Worm (Caenorhabditis elegans): ENCODE data around the gene mrps-22.

Gene mrps-22

ce11 chrII:10548778-10549671, 33.4 kb upstream of the mrps-22 start (continued):
- TF ChIP-seq rpc-1 (optimal IDR thresholded peaks at IDR 0.05) = peak; percentile 2
- TF ChIP-seq rpc-1 (tag; optimal IDR thresholded peaks at IDR 0.05) = no peak
- peak; percentile 74 for TF ChIP-seq lin-26 (GFP tag; IDR thresholded peaks at IDR 0.05)
- TF ChIP-seq dpl-1 (GFP tag; optimal IDR thresholded peaks at IDR 0.05) = no peak
- TF ChIP-seq rcor-1 (GFP tag; IDR thresholded peaks at IDR 0.05) = peak; percentile 65; the same call in 1 of the 2 replicates
- TF ChIP-seq hrde-1 (tag; optimal IDR thresholded peaks at IDR 0.05; ENCODE audit: borderline replicate concordance) = no peak
- peak; percentile 14 for TF ChIP-seq athp-1 (tag; optimal IDR thresholded peaks at IDR 0.05)
- peak in 1 of 2 experiments; percentile 36 for TF ChIP-seq let-607 (tag; optimal IDR thresholded peaks at IDR 0.05)
- no peak for TF ChIP-seq rec-8 (tag; optimal IDR thresholded peaks at IDR 0.05)
- no peak for TF ChIP-seq madf-3 (GFP tag; IDR thresholded peaks at IDR 0.05)
- 0 out of 2 replicates have a peak, but pooled peaks have one; percentile 33 for TF ChIP-seq F39B2.1 (GFP tag; IDR thresholded peaks at IDR 0.05)
- TF ChIP-seq sdz-38 (tag; optimal IDR thresholded peaks at IDR 0.05) = no peak
- TF ChIP-seq cebp-1 (GFP tag; IDR thresholded peaks at IDR 0.05) = peak; percentile 38
- peak; percentile 83 for TF ChIP-seq cebp-1 (tag; optimal IDR thresholded peaks at IDR 0.05)
- TF ChIP-seq K12H6.12 (tag; optimal IDR thresholded peaks at IDR 0.05) = peak; percentile 90
- TF ChIP-seq ceh-27 (GFP tag; optimal IDR thresholded peaks at IDR 0.05) = peak; percentile 83
- TF ChIP-seq B0336.3 (GFP tag; IDR thresholded peaks at IDR 0.05) = peak; percentile 37; the same call in 1 of the 2 replicates

- no peak for TF ChIP-seq aptf-2 (GFP tag; conservative IDR thresholded peaks at IDR 0.05)
- TF ChIP-seq B0336.3 (GFP tag; IDR thresholded peaks at IDR 0.05) = no peak
- peak; percentile 82 for TF ChIP-seq ama-1 (optimal IDR thresholded peaks at IDR 0.05)
- TF ChIP-seq ama-1 (GFP tag; optimal IDR thresholded peaks at IDR 0.05) = no peak
- peak; percentile 17; the same call in 1 of the 2 replicates for TF ChIP-seq zfh-2 (GFP tag; conservative IDR thresholded peaks at IDR 0.05)
- TF ChIP-seq cebp-1 (GFP tag; IDR thresholded peaks at IDR 0.05) = no peak
- peak; percentile 9 for TF ChIP-seq cebp-1 (tag; optimal IDR thresholded peaks at IDR 0.05)
Measured at ce11 chrII:10550173-10550572, 32.2 kb upstream of the mrps-22 start.

ce11 chrII:10550872-10551647, 31.4 kb upstream of the mrps-22 start:
- TF ChIP-seq bed-2 (GFP tag; IDR thresholded peaks at IDR 0.05) (no peak), lin-40 (tag; optimal IDR thresholded peaks at IDR 0.05) (no peak), ccch-3 (GFP tag; optimal IDR thresholded peaks at IDR 0.05) (no peak), Y53G8AR.9 (GFP tag; conservative IDR thresholded peaks at IDR 0.05) (peak; percentile 60; the same call in 1 of the 2 replicates), ets-4 (GFP tag; optimal IDR thresholded peaks at IDR 0.05) (no peak), nfyb-1 (GFP tag; IDR thresholded peaks at IDR 0.05) (0 out of 2 replicates have a peak, but pooled peaks have one; percentile 42), rpc-1 (optimal IDR thresholded peaks at IDR 0.05) (no peak), rpc-1 (tag; optimal IDR thresholded peaks at IDR 0.05) (no peak), lsl-1 (GFP tag; optimal IDR thresholded peaks at IDR 0.05) (no peak), snpc-1.1 (tag; optimal IDR thresholded peaks at IDR 0.05; ENCODE audit: insufficient read depth) (no peak), lsy-27 (tag; optimal IDR thresholded peaks at IDR 0.05; ENCODE audit: borderline replicate concordance, insufficient read depth) (no peak), ama-1 (optimal IDR thresholded peaks at IDR 0.05) (peak; percentile 42), ama-1 (GFP tag; optimal IDR thresholded peaks at IDR 0.05) (peak in 1 of 2 experiments; percentile 2), cebp-1 (GFP tag; IDR thresholded peaks at IDR 0.05) (no peak), cebp-1 (tag; optimal IDR thresholded peaks at IDR 0.05) (peak; percentile 10), madf-10 (tag; optimal IDR thresholded peaks at IDR 0.05) (no peak), chd-7 (tag; optimal IDR thresholded peaks at IDR 0.05) (peak; percentile 29), K12H6.12 (tag; optimal IDR thresholded peaks at IDR 0.05) (no peak), lin-26 (GFP tag; IDR thresholded peaks at IDR 0.05) (0 out of 2 replicates have a peak, but pooled peaks have one; percentile 14), ztf-26 (tag; optimal IDR thresholded peaks at IDR 0.05) (peak; percentile 8), sptf-2 (GFP tag; optimal IDR thresholded peaks at IDR 0.05) (no peak), ztf-18 (tag; optimal IDR thresholded peaks at IDR 0.05) (no peak)

Data from whole organism, young adult.